Worm (Caenorhabditis elegans) whole organism, L4 larva: Measurements from ENCODE around the gene F42H10.3.

Experiments used
- D1046.2 ChIP-seq: fragments of 200-800 bp; sonication (Bioruptor generic); IDR thresholded peaks from 2 replicates; pipeline ENCODE4 v1.3.6; 2022; ENCODE audit warnings: missing genetic modification characterization, missing compliant biosample characterization
- F10B5.3 ChIP-seq: sonication (generic microtip); optimal IDR thresholded peaks from 2 replicates; lab custom pipeline; 2016; ENCODE audit warnings: mild to moderate bottlenecking, missing genetic modification characterization, missing compliant biosample characterization
- F49E8.2 ChIP-seq: sonication (generic microtip); optimal IDR thresholded peaks from 2 replicates; lab custom pipeline; 2016; ENCODE audit warnings: missing compliant biosample characterization, mild to moderate bottlenecking, missing genetic modification characterization, borderline replicate concordance
- Y48G9A.11 ChIP-seq: fragments of 200-800 bp; sonication (Bioruptor generic); IDR thresholded peaks from 2 replicates; pipeline ENCODE4 v1.3.6; 2022; ENCODE audit warnings: missing genetic modification reagents, missing genetic modification characterization, missing compliant biosample characterization
- Y75B8A.6 ChIP-seq: fragments of 200-800 bp; sonication (Bioruptor generic); IDR thresholded peaks from 2 replicates; pipeline ENCODE4 v1.3.6; 2022; ENCODE audit warnings: missing genetic modification reagents, missing genetic modification characterization, missing compliant biosample characterization
- ZK337.2 ChIP-seq: fragments of 200-800 bp; sonication (Bioruptor generic); IDR thresholded peaks from 2 replicates; pipeline ENCODE4 v1.3.6; 2022; ENCODE audit warnings: missing genetic modification reagents, missing genetic modification characterization, missing compliant biosample characterization
- ama-1 ChIP-seq: fragments of 150-350 bp; optimal IDR thresholded peaks from 2 replicates; lab custom pipeline; 2014; ENCODE audit warnings: inconsistent platforms, mixed read lengths
- ceh-20 ChIP-seq: fragments of 200-800 bp; sonication (Bioruptor generic); IDR thresholded peaks from 2 replicates; pipeline ENCODE4 v1.3.6; 2022; ENCODE audit warnings: missing genetic modification reagents, missing genetic modification characterization, missing compliant biosample characterization
- ceh-28 ChIP-seq: fragments of 150-350 bp; optimal IDR thresholded peaks from 2 replicates; lab custom pipeline; 2014; ENCODE audit warnings: missing biosample characterization, missing genetic modification reagents, missing genetic modification characterization
- ceh-32 ChIP-seq: sonication (generic microtip); optimal IDR thresholded peaks from 2 replicates; lab custom pipeline; 2016; ENCODE audit warnings: mild to moderate bottlenecking, missing genetic modification characterization, missing compliant biosample characterization; ENCODE audit not compliant: poor library complexity
- ceh-44 ChIP-seq: fragments of 200-800 bp; sonication (Bioruptor generic); IDR thresholded peaks from 2 replicates; pipeline ENCODE4 v1.3.6; 2022; ENCODE audit warnings: missing genetic modification reagents, missing genetic modification characterization, missing compliant biosample characterization
- ceh-62 ChIP-seq: sonication (generic microtip); optimal IDR thresholded peaks from 2 replicates; lab custom pipeline; 2017; ENCODE audit warnings: missing biosample characterization, missing genetic modification characterization
- ces-1 ChIP-seq: fragments of 150-350 bp; sonication (generic microtip); optimal IDR thresholded peaks from 4 replicates; lab custom pipeline; 2014; ENCODE audit warnings: missing biosample characterization, missing genetic modification reagents, missing genetic modification characterization
- cey-2 ChIP-seq: sonication (generic microtip); optimal IDR thresholded peaks from 3 replicates; lab custom pipeline; 2017; ENCODE audit warnings: missing genetic modification characterization, mild to moderate bottlenecking, missing compliant biosample characterization, antibody characterized with exemption, borderline replicate concordance; ENCODE audit not compliant: insufficient read depth
- ctbp-1 ChIP-seq: fragments of 200-800 bp; sonication (Bioruptor generic); IDR thresholded peaks from 2 replicates; pipeline ENCODE4 v1.3.6; 2022; ENCODE audit warnings: missing genetic modification reagents, missing genetic modification characterization, missing compliant biosample characterization
- daf-12 ChIP-seq: fragments of 150-350 bp; optimal IDR thresholded peaks from 2 replicates; lab custom pipeline; 2014; ENCODE audit warnings: missing biosample characterization, missing genetic modification reagents, missing genetic modification characterization
- dmd-6 ChIP-seq: fragments of 200-800 bp; sonication (Bioruptor generic); IDR thresholded peaks from 2 replicates; pipeline ENCODE4 v1.3.6; 2022; ENCODE audit warnings: missing genetic modification reagents, missing genetic modification characterization, missing compliant biosample characterization
- dmd-8 ChIP-seq: fragments of 200-800 bp; sonication (Bioruptor generic); IDR thresholded peaks from 2 replicates; pipeline ENCODE4 v1.3.6; 2022; ENCODE audit warnings: missing genetic modification characterization, missing compliant biosample characterization
- dmd-9 ChIP-seq: fragments of 200-800 bp; sonication (Bioruptor generic); IDR thresholded peaks from 2 replicates; pipeline ENCODE4 v1.3.6; 2022; ENCODE audit warnings: missing genetic modification reagents, missing genetic modification characterization, missing compliant biosample characterization
- dpl-1 ChIP-seq: fragments of 150-350 bp; optimal IDR thresholded peaks from 2 replicates; lab custom pipeline; 2014; ENCODE audit warnings: missing biosample characterization, missing genetic modification reagents, missing genetic modification characterization
- dve-1 ChIP-seq: sonication (generic microtip); optimal IDR thresholded peaks from 2 replicates; lab custom pipeline; 2017; ENCODE audit warnings: antibody characterized with exemption, mild to moderate bottlenecking, missing genetic modification characterization, missing compliant biosample characterization; ENCODE audit not compliant: insufficient read depth
- fkh-10 ChIP-seq: fragments of 150-350 bp; optimal IDR thresholded peaks from 2 replicates; lab custom pipeline; 2014; ENCODE audit warnings: missing biosample characterization, missing genetic modification reagents, missing genetic modification characterization
- fos-1 ChIP-seq: fragments of 150-350 bp; optimal IDR thresholded peaks from 2 replicates; lab custom pipeline; 2014; ENCODE audit warnings: missing biosample characterization, missing genetic modification characterization
- hlh-30 ChIP-seq: sonication (generic microtip); optimal IDR thresholded peaks from 2 replicates; lab custom pipeline; 2017; ENCODE audit warnings: antibody characterized with exemption, mild to moderate bottlenecking, missing genetic modification characterization, missing compliant biosample characterization; ENCODE audit not compliant: insufficient read depth
- hmg-1.1 ChIP-seq: fragments of 200-800 bp; sonication (Bioruptor generic); IDR thresholded peaks from 2 replicates; pipeline ENCODE4 v1.3.6; 2022; ENCODE audit warnings: missing genetic modification reagents, missing genetic modification characterization, missing compliant biosample characterization
- jun-1 ChIP-seq: fragments of 150-350 bp; optimal IDR thresholded peaks from 2 replicates; lab custom pipeline; 2014; ENCODE audit warnings: missing biosample characterization, missing genetic modification reagents, missing genetic modification characterization
- lin-1 ChIP-seq: fragments of 200-800 bp; sonication (Bioruptor generic); IDR thresholded peaks from 2 replicates; pipeline ENCODE4 v1.3.6; 2022; ENCODE audit warnings: missing genetic modification reagents, missing genetic modification characterization, missing compliant biosample characterization
- lin-13 ChIP-seq: fragments of 150-350 bp; optimal IDR thresholded peaks from 2 replicates; lab custom pipeline; 2014; ENCODE audit warnings: missing biosample characterization, missing genetic modification reagents, missing genetic modification characterization
- lin-15B ChIP-seq: fragments of 150-350 bp; sonication (generic microtip); optimal IDR thresholded peaks from 3 replicates; lab custom pipeline; 2014; ENCODE audit warnings: missing biosample characterization, missing genetic modification characterization
- lin-29 ChIP-seq: fragments of 200-800 bp; sonication (Bioruptor generic); IDR thresholded peaks from 2 replicates; pipeline ENCODE4 v1.3.6; 2022; ENCODE audit warnings: missing genetic modification reagents, missing genetic modification characterization, missing compliant biosample characterization
- lin-38 ChIP-seq: fragments of 200-800 bp; sonication (Bioruptor generic); IDR thresholded peaks from 2 replicates; pipeline ENCODE4 v1.3.6; 2022; ENCODE audit warnings: missing genetic modification reagents, missing genetic modification characterization, missing compliant biosample characterization
- lir-3 ChIP-seq: sonication (generic microtip); optimal IDR thresholded peaks from 2 replicates; lab custom pipeline; 2016; ENCODE audit warnings: mild to moderate bottlenecking, missing genetic modification characterization, missing compliant biosample characterization
- mdt-29 ChIP-seq: fragments of 200-800 bp; sonication (Bioruptor generic); IDR thresholded peaks from 2 replicates; pipeline ENCODE4 v1.3.6; 2022; ENCODE audit warnings: missing genetic modification reagents, missing genetic modification characterization, missing compliant biosample characterization
- mep-1 ChIP-seq: fragments of 150-350 bp; sonication (generic microtip); optimal IDR thresholded peaks from 3 replicates; lab custom pipeline; 2014; ENCODE audit warnings: missing biosample characterization, missing genetic modification characterization
- mxl-2 ChIP-seq: fragments of 200-800 bp; sonication (Bioruptor generic); conservative IDR thresholded peaks from 2 replicates; pipeline ENCODE4 v1.3.6; 2022; ENCODE audit warnings: missing genetic modification reagents, missing genetic modification characterization, missing compliant biosample characterization
- mxl-3 ChIP-seq: fragments of 200-800 bp; sonication (Bioruptor generic); optimal IDR thresholded peaks from 2 replicates; lab custom pipeline; 2018; ENCODE audit warnings: mild to moderate bottlenecking, missing genetic modification characterization, missing compliant biosample characterization
- nhr-41 ChIP-seq: fragments of 200-800 bp; sonication (Bioruptor generic); IDR thresholded peaks from 2 replicates; pipeline ENCODE4 v1.3.6; 2022; ENCODE audit warnings: missing genetic modification reagents, missing genetic modification characterization, missing compliant biosample characterization
- nhr-48 ChIP-seq: sonication (generic microtip); optimal IDR thresholded peaks from 2 replicates; lab custom pipeline; 2016; ENCODE audit warnings: mild to moderate bottlenecking, missing genetic modification characterization, missing compliant biosample characterization
- nhr-6 ChIP-seq: fragments of 150-350 bp; optimal IDR thresholded peaks from 2 replicates; lab custom pipeline; 2014; ENCODE audit warnings: missing biosample characterization, missing genetic modification characterization
- nhr-76 ChIP-seq: fragments of 150-350 bp; optimal IDR thresholded peaks from 2 replicates; lab custom pipeline; 2014; ENCODE audit warnings: missing biosample characterization, missing genetic modification characterization
- saeg-2 ChIP-seq: fragments of 200-800 bp; sonication (Bioruptor generic); IDR thresholded peaks from 2 replicates; pipeline ENCODE4 v1.3.6; 2022; ENCODE audit warnings: missing genetic modification reagents, missing genetic modification characterization, missing compliant biosample characterization
- sdz-12 ChIP-seq: fragments of 200-800 bp; sonication (Bioruptor generic); optimal IDR thresholded peaks from 2 replicates; lab custom pipeline; 2018; ENCODE audit warnings: mild to moderate bottlenecking, missing genetic modification characterization, missing compliant biosample characterization
- snpc-4 ChIP-seq: fragments of 150-350 bp; optimal IDR thresholded peaks from 2 replicates; lab custom pipeline; 2014; ENCODE audit warnings: missing biosample characterization, missing genetic modification characterization
- spr-1 ChIP-seq: sonication (generic microtip); optimal IDR thresholded peaks from 2 replicates; lab custom pipeline; 2016; ENCODE audit warnings: mild to moderate bottlenecking, missing genetic modification characterization, missing compliant biosample characterization
- tra-1 ChIP-seq: fragments of 200-800 bp; sonication (Bioruptor generic); IDR thresholded peaks from 2 replicates; pipeline ENCODE4 v1.3.6; 2022; ENCODE audit warnings: missing genetic modification reagents, missing genetic modification characterization, missing compliant biosample characterization
- unc-130 ChIP-seq: sonication (generic microtip); optimal IDR thresholded peaks from 2 replicates; lab custom pipeline; 2016; ENCODE audit warnings: missing genetic modification reagents, missing genetic modification characterization, missing compliant biosample characterization
- unc-39 ChIP-seq: sonication (generic microtip); optimal IDR thresholded peaks from 2 replicates; lab custom pipeline; 2017; ENCODE audit warnings: missing biosample characterization, missing genetic modification characterization
- unc-62 ChIP-seq, 3 experiments: fragments of 150-350 bp in 1 of 3; sonication (generic microtip); optimal IDR thresholded peaks in 2 of 3; peaks in 1 of 3; 1 replicate in 1 of 3; 2 replicates in 2 of 3; lab custom pipeline; 2014 to 2017; ENCODE audit warnings: missing biosample characterization in 3 of 3, missing genetic modification characterization in 3 of 3, missing genetic modification reagents in 3 of 3, missing genotype in 1 of 3
- vab-7 ChIP-seq: fragments of 200-800 bp; sonication (Bioruptor generic); IDR thresholded peaks from 2 replicates; pipeline ENCODE4 v1.3.6; 2022; ENCODE audit warnings: missing genetic modification reagents, missing genetic modification characterization, missing compliant biosample characterization
- zip-2 ChIP-seq: fragments of 150-350 bp; optimal IDR thresholded peaks from 2 replicates; lab custom pipeline; 2014; ENCODE audit warnings: missing biosample characterization, missing genetic modification characterization

F42H10.3 gene

ce11 chrIII:8446940-8447403, 37.0 kb upstream of the F42H10.3 start, which contains the start of gene rpn-3 (continued):
- TF ChIP-seq tra-1 (GFP tag; lab: Robert Waterston, UW): peak; percentile 91
- TF ChIP-seq nhr-48 (tag; lab: Kevin White, UChicago): peak; percentile 74
- peak; percentile 74 for TF ChIP-seq lin-29 (GFP tag; lab: Robert Waterston, UW)
- peak; percentile 81 for TF ChIP-seq ctbp-1 (GFP tag; lab: Robert Waterston, UW)
- no peak for TF ChIP-seq ceh-28 (tag; lab: Kevin White, UChicago)
- peak; percentile 99 for TF ChIP-seq mdt-29 (GFP tag; lab: Robert Waterston, UW)
- TF ChIP-seq nhr-6: peak; percentile 94
- TF ChIP-seq F10B5.3 (tag; lab: Kevin White, UChicago): peak; percentile 85
- TF ChIP-seq unc-130 (GFP tag; lab: Kevin White, UChicago): peak; percentile 74
- TF ChIP-seq dpl-1: peak; percentile 89
- TF ChIP-seq jun-1 (tag; lab: Kevin White, UChicago): peak; percentile 74
- TF ChIP-seq ces-1 (GFP tag; lab: Kevin White, UChicago): peak; percentile 24
- no peak for TF ChIP-seq dmd-8
- peak; percentile 94 for TF ChIP-seq ceh-20 (GFP tag; lab: Robert Waterston, UW)
- TF ChIP-seq saeg-2: peak; percentile 82
- TF ChIP-seq ceh-62 (tag; lab: Kevin White, UChicago): no peak
- TF ChIP-seq F49E8.2 (tag; lab: Kevin White, UChicago): peak; percentile 87
- TF ChIP-seq zip-2: peak; percentile 85
- TF ChIP-seq vab-7: no peak; the same call in 1 of the 2 replicates
- no peak for TF ChIP-seq unc-39 (tag; lab: Kevin White, UChicago)
- peak; percentile 56 for TF ChIP-seq mxl-3 (GFP tag; lab: Kevin White, UChicago)
- no peak for TF ChIP-seq ceh-44 (GFP tag; lab: Robert Waterston, UW)
- TF ChIP-seq nhr-76 (tag; lab: Kevin White, UChicago): peak; percentile 58
- TF ChIP-seq dve-1 (tag; lab: Kevin White, UChicago): peak; percentile 98
- TF ChIP-seq ceh-32 (tag; lab: Kevin White, UChicago): peak; percentile 36
- TF ChIP-seq hmg-1.1: peak; percentile 84
- TF ChIP-seq ama-1 (lab: Kevin White, UChicago): peak; percentile 75
- TF ChIP-seq unc-62 (GFP tag; optimal IDR thresholded peaks at IDR 0.05 in 1 of 2; lab: Kevin White, UChicago): peak in 1 of 2 experiments; percentile 72
- no peak for TF ChIP-seq unc-62 (tag; optimal IDR thresholded peaks at IDR 0.05; lab: Kevin White, UChicago)
- TF ChIP-seq mxl-2 (GFP tag; lab: Robert Waterston, UW): no peak
- peak; percentile 21; the same call in 1 of the 2 replicates for TF ChIP-seq nhr-41 (GFP tag; lab: Robert Waterston, UW)
- TF ChIP-seq dmd-6 (GFP tag; lab: Robert Waterston, UW): peak; percentile 91
- TF ChIP-seq Y48G9A.11: peak; percentile 79
- TF ChIP-seq cey-2: no peak
- TF ChIP-seq fkh-10: peak; percentile 89
- TF ChIP-seq lin-38 (GFP tag; lab: Robert Waterston, UW): peak; percentile 99
- peak; percentile 81 for TF ChIP-seq dmd-9 (GFP tag; lab: Robert Waterston, UW)
- TF ChIP-seq Y75B8A.6 (GFP tag; lab: Robert Waterston, UW): 0 out of 2 replicates have a peak, but pooled peaks have one; percentile 8
- TF ChIP-seq lin-15B (tag; lab: Kevin White, UChicago): peak; percentile 73
- no peak for TF ChIP-seq ZK337.2 (GFP tag; lab: Robert Waterston, UW)
- TF ChIP-seq spr-1 (tag; lab: Kevin White, UChicago): peak; percentile 87
- TF ChIP-seq hlh-30 (tag; lab: Kevin White, UChicago): peak; percentile 94
- peak; percentile 61 for TF ChIP-seq lir-3 (tag; lab: Kevin White, UChicago)
- no peak for TF ChIP-seq snpc-4 (tag; lab: Kevin White, UChicago)
- peak; percentile 68; the same call in 1 of the 2 replicates for TF ChIP-seq lin-1 (GFP tag; lab: Robert Waterston, UW)
- TF ChIP-seq D1046.2 (GFP tag; lab: Robert Waterston, UW): no peak
- no peak for TF ChIP-seq fos-1 (tag; lab: Kevin White, UChicago)
- no peak for TF ChIP-seq daf-12
- TF ChIP-seq sdz-12: no peak
- TF ChIP-seq mep-1 (tag; lab: Kevin White, UChicago): peak; percentile 98
- TF ChIP-seq lin-13: peak; percentile 93
